Worm (Caenorhabditis elegans) whole organism, young adult: ENCODE measurements around the gene hch-1.

Experiments
- B0035.1 ChIP-seq: sonication (generic microtip); optimal IDR thresholded peaks from 2 replicates; lab custom pipeline; 2016; ENCODE audit warnings: missing genetic modification characterization, mild to moderate bottlenecking, missing compliant biosample characterization, missing genotype, missing genetic modification reagents
- B0336.3 ChIP-seq: fragments of 200-800 bp; sonication (Bioruptor generic); IDR thresholded peaks from 2 replicates; pipeline ENCODE4 v1.3.6; 2022; ENCODE audit warnings: missing genetic modification characterization, missing compliant biosample characterization
- C06A6.2 ChIP-seq: fragments of 200-800 bp; sonication (Bioruptor generic); conservative IDR thresholded peaks from 2 replicates; pipeline ENCODE4 v1.3.6; 2022; ENCODE audit warnings: missing genetic modification characterization, missing compliant biosample characterization
- D2030.7 ChIP-seq: fragments of 200-800 bp; sonication (Bioruptor generic); IDR thresholded peaks from 2 replicates; pipeline ENCODE4 v1.3.6; 2022; ENCODE audit warnings: missing genetic modification reagents, missing genetic modification characterization, missing compliant biosample characterization
- F22D6.2 ChIP-seq: sonication (generic microtip); optimal IDR thresholded peaks from 2 replicates; lab custom pipeline; 2016; ENCODE audit warnings: mild to moderate bottlenecking, missing genetic modification characterization, missing compliant biosample characterization
- F57C9.4 ChIP-seq: sonication (generic microtip); optimal IDR thresholded peaks from 2 replicates; lab custom pipeline; 2017; ENCODE audit warnings: mild to moderate bottlenecking, missing genetic modification characterization, missing compliant biosample characterization
- K11D2.4 ChIP-seq: fragments of 200-800 bp; sonication (Bioruptor generic); IDR thresholded peaks from 2 replicates; pipeline ENCODE4 v1.3.6; 2022; ENCODE audit warnings: missing genetic modification reagents, missing genetic modification characterization, missing compliant biosample characterization
- K12H6.12 ChIP-seq: fragments of 200-800 bp; sonication (Bioruptor generic); optimal IDR thresholded peaks from 2 replicates; lab custom pipeline; 2018; ENCODE audit warnings: mild to moderate bottlenecking, missing genetic modification characterization, missing compliant biosample characterization
- T07F8.4 ChIP-seq: sonication (generic microtip); optimal IDR thresholded peaks from 2 replicates; lab custom pipeline; 2016; ENCODE audit warnings: mild to moderate bottlenecking, missing genetic modification characterization, moderate library complexity, missing compliant biosample characterization
- Y53G8AR.9 ChIP-seq: fragments of 200-800 bp; sonication (Bioruptor generic); conservative IDR thresholded peaks from 2 replicates; pipeline ENCODE4 v1.3.6; 2022; ENCODE audit warnings: missing genetic modification reagents, missing genetic modification characterization, missing compliant biosample characterization
- ama-1 ChIP-seq, 3 experiments: fragments of 150-350 bp in 1 of 3; sonication (generic microtip) in 2 of 3; optimal IDR thresholded peaks; 2 replicates each; lab custom pipeline; 2014 to 2018; ENCODE audit warnings: missing biosample characterization in 2 of 3, missing genetic modification characterization in 2 of 3, missing genetic modification reagents in 2 of 3
- aptf-3 ChIP-seq: fragments of 200-800 bp; sonication (Bioruptor generic); IDR thresholded peaks from 2 replicates; pipeline ENCODE4 v1.3.6; 2022; ENCODE audit warnings: missing genetic modification characterization, missing compliant biosample characterization
- atf-7 ChIP-seq: sonication (generic microtip); optimal IDR thresholded peaks from 2 replicates; lab custom pipeline; 2017; ENCODE audit warnings: mild to moderate bottlenecking, missing genetic modification characterization, missing compliant biosample characterization
- ceh-100 ChIP-seq: fragments of 200-800 bp; sonication (Bioruptor generic); IDR thresholded peaks from 2 replicates; pipeline ENCODE4 v1.3.6; 2022; ENCODE audit warnings: missing genetic modification reagents, missing genetic modification characterization, missing compliant biosample characterization
- ceh-27 ChIP-seq: fragments of 200-800 bp; sonication (Bioruptor generic); optimal IDR thresholded peaks from 2 replicates; lab custom pipeline; 2018; ENCODE audit warnings: mild to moderate bottlenecking, missing genetic modification characterization, moderate library complexity, missing compliant biosample characterization
- ceh-58 ChIP-seq: fragments of 200-800 bp; sonication (Bioruptor generic); IDR thresholded peaks from 2 replicates; pipeline ENCODE4 v1.3.6; 2022; ENCODE audit warnings: missing genetic modification characterization, missing compliant biosample characterization
- ceh-79 ChIP-seq: sonication (generic microtip); optimal IDR thresholded peaks from 2 replicates; lab custom pipeline; 2017; ENCODE audit warnings: mild to moderate bottlenecking, missing genetic modification characterization, missing compliant biosample characterization
- chd-7 ChIP-seq: sonication (generic microtip); optimal IDR thresholded peaks from 2 replicates; lab custom pipeline; 2016; ENCODE audit warnings: mild to moderate bottlenecking, missing genetic modification characterization, moderate library complexity, missing compliant biosample characterization
- egl-44 ChIP-seq: fragments of 200-800 bp; sonication (Bioruptor generic); IDR thresholded peaks from 2 replicates; pipeline ENCODE4 v1.3.6; 2022; ENCODE audit warnings: missing genetic modification reagents, missing genetic modification characterization, missing compliant biosample characterization
- egrh-3 ChIP-seq: fragments of 200-800 bp; sonication (Bioruptor generic); IDR thresholded peaks from 2 replicates; pipeline ENCODE4 v1.3.6; 2022; ENCODE audit warnings: missing genetic modification reagents, missing genetic modification characterization, missing compliant biosample characterization
- ets-4 ChIP-seq: fragments of 200-800 bp; sonication (Bioruptor generic); optimal IDR thresholded peaks from 2 replicates; lab custom pipeline; 2018; ENCODE audit warnings: mild to moderate bottlenecking, missing genetic modification characterization, missing compliant biosample characterization
- fkh-3 ChIP-seq: sonication (generic microtip); optimal IDR thresholded peaks from 2 replicates; lab custom pipeline; 2016; ENCODE audit warnings: mild to moderate bottlenecking, missing genetic modification characterization, missing compliant biosample characterization
- hlh-12 ChIP-seq: sonication (generic microtip); optimal IDR thresholded peaks from 2 replicates; lab custom pipeline; 2016; ENCODE audit warnings: missing genetic modification characterization, missing compliant biosample characterization
- hlh-26 ChIP-seq: fragments of 200-800 bp; sonication (Bioruptor generic); conservative IDR thresholded peaks from 2 replicates; pipeline ENCODE4 v1.3.6; 2022; ENCODE audit warnings: missing genetic modification reagents, missing genetic modification characterization, missing compliant biosample characterization
- hmg-1.2 ChIP-seq: fragments of 200-800 bp; sonication (Bioruptor generic); IDR thresholded peaks from 2 replicates; pipeline ENCODE4 v1.3.6; 2022; ENCODE audit warnings: missing genetic modification reagents, missing genetic modification characterization, missing compliant biosample characterization
- lag-1 ChIP-seq: fragments of 200-800 bp; sonication (Bioruptor generic); IDR thresholded peaks from 2 replicates; pipeline ENCODE4 v1.3.6; 2022; ENCODE audit warnings: missing genetic modification reagents, missing genetic modification characterization, missing compliant biosample characterization
- let-607 ChIP-seq, 2 experiments: fragments of 200-800 bp in 1 of 2; sonication (Bioruptor generic) in 1 of 2; sonication (generic microtip) in 1 of 2; optimal IDR thresholded peaks; 2 replicates each; lab custom pipeline; 2016 to 2018; ENCODE audit warnings: mild to moderate bottlenecking in 2 of 2, missing compliant biosample characterization in 2 of 2, missing genetic modification characterization in 2 of 2, moderate library complexity in 2 of 2, missing genotype in 1 of 2
- lin-35 ChIP-seq, 3 experiments: fragments of 150-350 bp in 2 of 3; sonication (generic microtip) in 1 of 3; optimal IDR thresholded peaks; 2 replicates each; lab custom pipeline; 2014 to 2018; ENCODE audit warnings: missing biosample characterization in 3 of 3, missing genetic modification characterization in 3 of 3, missing genetic modification reagents in 3 of 3
- lin-40 ChIP-seq: sonication (generic microtip); optimal IDR thresholded peaks from 2 replicates; lab custom pipeline; 2016; ENCODE audit warnings: missing genetic modification characterization, mild to moderate bottlenecking, missing compliant biosample characterization, missing genotype, missing genetic modification reagents
- lin-54 ChIP-seq: fragments of 200-800 bp; sonication (Bioruptor generic); optimal IDR thresholded peaks from 2 replicates; lab custom pipeline; 2018; ENCODE audit warnings: mild to moderate bottlenecking, missing genetic modification characterization, missing compliant biosample characterization
- lir-1 ChIP-seq: fragments of 200-800 bp; sonication (Bioruptor generic); conservative IDR thresholded peaks from 2 replicates; pipeline ENCODE4 v1.3.6; 2022; ENCODE audit warnings: missing genetic modification reagents, missing genetic modification characterization, missing compliant biosample characterization
- madf-10 ChIP-seq: sonication (generic microtip); optimal IDR thresholded peaks from 2 replicates; lab custom pipeline; 2016; ENCODE audit warnings: mild to moderate bottlenecking, missing genetic modification characterization, missing compliant biosample characterization
- madf-3 ChIP-seq: fragments of 200-800 bp; sonication (Bioruptor generic); IDR thresholded peaks from 2 replicates; pipeline ENCODE4 v1.3.6; 2022; ENCODE audit warnings: missing genetic modification reagents, missing genetic modification characterization, missing compliant biosample characterization
- mel-28 ChIP-seq: sonication (generic microtip); optimal IDR thresholded peaks from 2 replicates; lab custom pipeline; 2016; ENCODE audit warnings: borderline replicate concordance, mild to moderate bottlenecking, missing genetic modification characterization, missing compliant biosample characterization
- mxl-1 ChIP-seq: sonication (generic microtip); optimal IDR thresholded peaks from 2 replicates; lab custom pipeline; 2016; ENCODE audit warnings: missing genetic modification characterization, missing compliant biosample characterization
- nhr-179 ChIP-seq: sonication (generic microtip); optimal IDR thresholded peaks from 2 replicates; lab custom pipeline; 2016; ENCODE audit warnings: mild to moderate bottlenecking, missing genetic modification characterization, missing compliant biosample characterization
- nhr-27 ChIP-seq: fragments of 200-800 bp; sonication (Bioruptor generic); optimal IDR thresholded peaks from 2 replicates; lab custom pipeline; 2018; ENCODE audit warnings: mild to moderate bottlenecking, missing genetic modification characterization, moderate library complexity, missing compliant biosample characterization
- nhr-80 ChIP-seq: sonication (generic microtip); optimal IDR thresholded peaks from 2 replicates; lab custom pipeline; 2016; ENCODE audit warnings: missing genetic modification characterization, missing compliant biosample characterization
- pbrm-1 ChIP-seq: fragments of 200-800 bp; sonication (Bioruptor generic); IDR thresholded peaks from 2 replicates; pipeline ENCODE4 v1.3.6; 2022; ENCODE audit warnings: missing genetic modification reagents, missing genetic modification characterization, missing compliant biosample characterization
- repo-1 ChIP-seq: sonication (generic microtip); optimal IDR thresholded peaks from 2 replicates; lab custom pipeline; 2017; ENCODE audit warnings: mild to moderate bottlenecking, missing genetic modification characterization, missing compliant biosample characterization
- snpc-1.3 ChIP-seq: sonication (generic microtip); optimal IDR thresholded peaks from 2 replicates; lab custom pipeline; 2017; ENCODE audit warnings: missing genetic modification characterization, mild to moderate bottlenecking, missing compliant biosample characterization, antibody characterized with exemption, moderate library complexity, missing genotype, missing genetic modification reagents; ENCODE audit not compliant: insufficient read depth
- tbx-9 ChIP-seq: sonication (generic microtip); optimal IDR thresholded peaks from 2 replicates; lab custom pipeline; 2016; ENCODE audit warnings: borderline replicate concordance, missing genetic modification characterization, inconsistent platforms, missing compliant biosample characterization
- unc-62 ChIP-seq: fragments of 150-350 bp; optimal IDR thresholded peaks from 2 replicates; lab custom pipeline; 2014; ENCODE audit warnings: missing biosample characterization, missing genetic modification reagents, missing genetic modification characterization
- zfh-2 ChIP-seq: fragments of 200-800 bp; sonication (Bioruptor generic); conservative IDR thresholded peaks from 2 replicates; pipeline ENCODE4 v1.3.6; 2022; ENCODE audit warnings: missing genetic modification reagents, missing genetic modification characterization, missing compliant biosample characterization
- ztf-6 ChIP-seq: fragments of 200-800 bp; sonication (Bioruptor generic); IDR thresholded peaks from 2 replicates; pipeline ENCODE4 v1.3.6; 2022; ENCODE audit warnings: missing genetic modification reagents, missing genetic modification characterization, missing compliant biosample characterization

The hch-1 gene

DNA sequence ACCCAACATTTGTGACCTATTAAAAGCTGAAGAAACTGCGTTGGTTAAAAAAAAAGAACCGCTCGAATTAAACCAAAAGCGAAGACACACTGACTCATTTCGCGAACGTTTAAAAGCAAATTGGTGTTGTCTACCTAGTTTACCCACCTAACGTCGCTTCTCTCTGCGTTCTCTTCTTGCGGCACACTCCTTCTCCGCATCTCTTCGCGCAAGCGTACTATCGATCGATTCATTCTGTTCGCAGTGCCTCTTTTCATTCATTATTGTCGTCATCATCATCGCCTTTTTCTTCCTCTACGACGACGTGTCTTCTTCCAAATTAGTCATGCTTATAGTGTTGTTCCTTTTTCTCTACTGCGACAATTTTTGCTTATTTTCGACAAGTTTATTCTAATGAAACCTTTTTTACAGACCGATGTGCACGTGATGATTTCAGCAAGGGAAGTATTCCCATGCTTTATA, 11.4 kb upstream of the hch-1 start, which contains the start of gene atrn-1:
Gene atrn-1 (plus strand): TSS at position 412 of the 462 bp plus-strand sequence.
- TF ChIP-seq hlh-26 (GFP tag; lab: Robert Waterston, UW) (no peak), hmg-1.2 (GFP tag; lab: Robert Waterston, UW) (peak; percentile 71; the same call in 1 of the 2 replicates), nhr-80 (tag; lab: Kevin White, UChicago) (peak; percentile 5)
- TF ChIP-seq, all 124 proteins: peak for 2

DNA sequence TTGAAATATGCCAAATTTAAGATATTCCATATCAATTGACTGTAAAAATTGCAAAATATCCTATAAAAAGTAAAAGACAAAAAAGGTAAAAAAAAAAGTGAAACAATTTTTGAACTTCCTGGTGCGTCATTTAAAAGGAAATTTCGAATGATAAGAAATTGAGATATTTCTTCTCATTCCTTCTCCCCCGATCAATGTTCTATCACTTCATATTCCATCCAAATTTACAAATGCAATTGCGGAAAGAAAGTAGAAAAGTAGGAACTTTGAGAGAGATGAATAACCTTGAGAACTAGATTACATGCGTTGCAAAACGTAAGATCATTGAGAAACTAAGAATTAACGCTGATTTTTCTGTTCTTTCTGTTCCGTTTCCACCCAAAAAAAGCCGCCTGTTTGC, 9.8 kb upstream of the hch-1 start:
- no peak for TF ChIP-seq ceh-58 (GFP tag; lab: Robert Waterston, UW)
- no peak for TF ChIP-seq unc-62 (GFP tag; lab: Kevin White, UChicago)
- TF ChIP-seq ama-1 (optimal IDR thresholded peaks at IDR 0.05; lab: Kevin White, UChicago), result no peak
- no peak for TF ChIP-seq ama-1 (GFP tag; optimal IDR thresholded peaks at IDR 0.05; lab: Kevin White, UChicago)
- no peak for TF ChIP-seq hlh-26 (GFP tag; lab: Robert Waterston, UW)
- TF ChIP-seq hlh-12, result no peak
- no peak for TF ChIP-seq ceh-27 (GFP tag; lab: Kevin White, UChicago)
- TF ChIP-seq let-607 (tag; optimal IDR thresholded peaks at IDR 0.05; lab: Kevin White, UChicago), result no peak
- TF ChIP-seq tbx-9, result no peak
- TF ChIP-seq madf-3 (GFP tag; lab: Robert Waterston, UW), result no peak
- TF ChIP-seq lag-1, result no peak
- TF ChIP-seq snpc-1.3, result no peak
- no peak for TF ChIP-seq D2030.7 (GFP tag; lab: Robert Waterston, UW)
- no peak for TF ChIP-seq nhr-179 (tag; lab: Kevin White, UChicago)
- TF ChIP-seq mel-28 (tag; lab: Kevin White, UChicago), result no peak
- no peak for TF ChIP-seq mxl-1 (tag; lab: Kevin White, UChicago)

DNA sequence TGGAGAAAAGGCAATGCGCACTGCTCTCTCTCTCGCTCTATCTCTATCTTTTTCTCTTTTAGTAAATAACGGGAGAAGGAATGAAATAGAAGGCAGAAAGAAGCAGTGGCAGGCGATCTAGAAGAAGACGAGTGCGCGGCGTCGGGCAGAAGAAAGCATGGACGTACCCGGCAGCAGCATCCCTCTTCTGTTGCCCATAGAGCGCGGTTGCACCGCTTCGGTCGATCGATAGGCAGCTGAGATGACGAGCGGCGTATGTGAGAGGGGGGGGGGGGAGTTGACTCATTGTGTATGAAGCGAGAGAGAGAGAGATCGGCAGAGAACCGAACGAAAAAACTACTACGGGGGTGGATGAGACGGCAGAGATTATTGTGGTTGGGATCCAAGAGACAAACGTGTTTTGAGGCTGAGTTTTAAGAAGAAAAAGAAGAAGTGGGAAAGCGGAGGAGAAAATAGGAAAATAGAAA, 8.4 kb upstream of the hch-1 start:
- TF ChIP-seq madf-10 (peak; percentile 83), zfh-2 (GFP tag; lab: Robert Waterston, UW) (peak; percentile 100), K12H6.12 (peak; percentile 98), egl-44 (GFP tag; lab: Robert Waterston, UW) (peak; percentile 62; the same call in 1 of the 2 replicates), aptf-3 (GFP tag; lab: Robert Waterston, UW) (0 out of 2 replicates have a peak, but pooled peaks have one; percentile 40), lin-54 (GFP tag; lab: Kevin White, UChicago) (peak; percentile 55), ceh-79 (tag; lab: Kevin White, UChicago) (no peak), ceh-100 (GFP tag; lab: Robert Waterston, UW) (peak; percentile 52; the same call in 1 of the 2 replicates), lin-35 (GFP tag; optimal IDR thresholded peaks at IDR 0.05; lab: Kevin White, UChicago) (peak in 1 of 3 experiments; percentile 84), ztf-6 (no peak), K11D2.4 (peak; percentile 87), atf-7 (peak; percentile 85), repo-1 (tag; lab: Kevin White, UChicago) (peak; percentile 54), lin-40 (peak; percentile 95), F22D6.2 (peak; percentile 44), B0336.3 (peak; percentile 89), nhr-27 (tag; lab: Kevin White, UChicago) (peak; percentile 3), egrh-3 (peak; percentile 98), lir-1 (GFP tag; lab: Robert Waterston, UW) (no peak), B0035.1 (tag; lab: Kevin White, UChicago) (peak; percentile 40), Y53G8AR.9 (GFP tag; lab: Robert Waterston, UW) (0 out of 2 replicates have a peak, but pooled peaks have one; percentile 75), nhr-80 (tag; lab: Kevin White, UChicago) (peak; percentile 80), pbrm-1 (GFP tag; lab: Robert Waterston, UW) (peak; percentile 67), fkh-3 (no peak), T07F8.4 (tag; lab: Kevin White, UChicago) (peak; percentile 27), F57C9.4 (tag; lab: Kevin White, UChicago) (no peak), C06A6.2 (GFP tag; lab: Robert Waterston, UW) (peak; percentile 89), chd-7 (tag; lab: Kevin White, UChicago) (peak; percentile 83), ets-4 (GFP tag; lab: Kevin White, UChicago) (peak; percentile 11)
